Worm (Caenorhabditis elegans) whole organism, L4 larva: ENCODE data around the gene F33G12.7.
A peak's percentile ranks its signal among the peaks of the same experiment; 100 is the strongest.

Source experiments
- R02D3.7 ChIP-seq: fragments of 150-350 bp; sonication (generic microtip); optimal IDR thresholded peaks from 3 replicates; lab custom pipeline; 2014; ENCODE audit warnings: missing biosample characterization, missing genetic modification characterization
- Y75B8A.6 ChIP-seq: fragments of 200-800 bp; sonication (Bioruptor generic); IDR thresholded peaks from 2 replicates; pipeline ENCODE4 v1.3.6; 2022; ENCODE audit warnings: missing genetic modification reagents, missing genetic modification characterization, missing compliant biosample characterization
- ama-1 ChIP-seq: fragments of 150-350 bp; optimal IDR thresholded peaks from 2 replicates; lab custom pipeline; 2014; ENCODE audit warnings: inconsistent platforms, mixed read lengths
- daf-12 ChIP-seq: fragments of 150-350 bp; optimal IDR thresholded peaks from 2 replicates; lab custom pipeline; 2014; ENCODE audit warnings: missing biosample characterization, missing genetic modification reagents, missing genetic modification characterization
- dpl-1 ChIP-seq: fragments of 150-350 bp; optimal IDR thresholded peaks from 2 replicates; lab custom pipeline; 2014; ENCODE audit warnings: missing biosample characterization, missing genetic modification reagents, missing genetic modification characterization
- fos-1 ChIP-seq: fragments of 150-350 bp; optimal IDR thresholded peaks from 2 replicates; lab custom pipeline; 2014; ENCODE audit warnings: missing biosample characterization, missing genetic modification characterization
- gei-8 ChIP-seq: fragments of 200-800 bp; sonication (Bioruptor generic); optimal IDR thresholded peaks from 2 replicates; lab custom pipeline; 2018; ENCODE audit warnings: mild to moderate bottlenecking, missing genetic modification characterization, missing compliant biosample characterization
- lin-15B ChIP-seq: fragments of 150-350 bp; sonication (generic microtip); optimal IDR thresholded peaks from 3 replicates; lab custom pipeline; 2014; ENCODE audit warnings: missing biosample characterization, missing genetic modification characterization
- nhr-237 ChIP-seq: sonication (generic microtip); optimal IDR thresholded peaks from 2 replicates; lab custom pipeline; 2017; ENCODE audit warnings: missing biosample characterization, missing genetic modification characterization
- pha-4 ChIP-seq, 2 experiments: fragments of 150-350 bp in 1 of 2; fragments of 200-800 bp in 1 of 2; sonication (Bioruptor generic) in 1 of 2; IDR thresholded peaks in 1 of 2; optimal IDR thresholded peaks in 1 of 2; 2 replicates each; pipeline versions ENCODE4 v1.3.6 to Lab custom; 2014 to 2022; ENCODE audit warnings: missing genetic modification characterization in 2 of 2, missing genetic modification reagents in 2 of 2, missing biosample characterization in 1 of 2, missing compliant biosample characterization in 1 of 2
- pqm-1 ChIP-seq: sonication (generic microtip); optimal IDR thresholded peaks from 2 replicates; lab custom pipeline; 2017; ENCODE audit warnings: missing biosample characterization, missing genetic modification characterization
- unc-130 ChIP-seq: sonication (generic microtip); optimal IDR thresholded peaks from 2 replicates; lab custom pipeline; 2016; ENCODE audit warnings: missing genetic modification reagents, missing genetic modification characterization, missing compliant biosample characterization

DNA sequence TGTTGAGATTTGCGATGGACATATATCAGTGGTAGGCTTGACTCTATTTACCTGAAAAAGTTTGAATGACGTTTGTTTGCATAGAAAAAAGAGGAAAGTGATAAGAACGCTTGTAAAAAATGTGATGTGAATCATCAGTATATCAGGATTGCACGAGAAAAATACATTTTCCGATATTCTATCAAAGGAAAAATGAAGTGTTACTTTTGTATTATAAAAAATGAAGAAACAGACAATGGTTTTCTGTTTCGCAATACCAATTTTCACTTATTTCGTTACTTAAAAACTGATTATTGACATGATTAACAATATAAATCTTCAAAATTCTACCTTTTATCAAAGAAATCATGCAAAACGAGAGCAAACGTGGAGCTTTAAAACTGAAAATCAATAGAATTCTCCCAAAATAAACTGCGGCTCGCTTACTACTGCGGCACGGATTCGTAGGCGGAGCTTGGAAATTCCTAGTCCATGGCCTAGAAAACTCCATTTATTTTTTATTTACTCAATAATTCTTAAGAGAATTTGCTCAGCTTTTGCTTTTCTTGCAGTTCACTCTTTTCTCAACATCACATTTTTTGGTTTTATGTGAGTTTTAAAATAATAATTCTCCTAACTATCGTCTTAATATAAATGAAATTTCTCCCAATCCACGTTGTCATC, 46.8 kb downstream of the F33G12.7 start, which contains the start of the genes eif-1 and vps-24:
- TF ChIP-seq ama-1 (no peak), pha-4 (GFP tag; IDR thresholded peaks at IDR 0.05; lab: Robert Waterston, UW) (no peak), pha-4 (tag; optimal IDR thresholded peaks at IDR 0.05; lab: Kevin White, UChicago) (no peak), nhr-237 (tag; lab: Kevin White, UChicago) (no peak), gei-8 (GFP tag; lab: Kevin White, UChicago) (no peak), unc-130 (GFP tag; lab: Kevin White, UChicago) (peak; percentile 83), daf-12 (tag; lab: Kevin White, UChicago) (no peak), Y75B8A.6 (GFP tag; lab: Robert Waterston, UW) (no peak), dpl-1 (peak; percentile 71), fos-1 (tag; lab: Kevin White, UChicago) (no peak), pqm-1 (tag; lab: Kevin White, UChicago) (no peak), lin-15B (no peak), R02D3.7 (tag; lab: Kevin White, UChicago) (no peak)
